Worm (Caenorhabditis elegans): ENCODE results near the gene nhr-96.

DNA sequence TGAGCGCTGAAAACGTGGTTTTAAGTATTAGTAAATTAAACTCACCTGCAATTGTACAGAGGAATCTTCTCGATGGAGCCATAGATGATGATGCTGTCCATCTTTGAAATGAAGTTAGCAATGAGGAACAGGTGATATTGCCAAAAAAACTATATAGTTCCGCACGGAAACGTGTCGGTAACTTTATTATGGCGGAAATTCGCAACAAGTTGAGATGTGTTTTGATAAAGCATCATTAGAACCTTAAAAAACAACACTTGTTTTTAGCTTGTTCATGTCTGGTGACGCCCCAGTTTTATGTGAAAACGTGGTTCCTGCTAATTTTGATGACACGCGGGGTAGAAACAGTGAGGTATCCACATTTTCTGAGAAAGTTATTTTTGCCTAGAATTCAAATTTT, 27.1 kb upstream of the nhr-96 start, which contains the start of gene srt-40:
- TF ChIP-seq nhr-12 (tag; optimal IDR thresholded peaks at IDR 0.05) (no peak), ces-1 (GFP tag; optimal IDR thresholded peaks at IDR 0.05) (no peak), elt-1 (tag; optimal IDR thresholded peaks at IDR 0.05; ENCODE audit: borderline replicate concordance, insufficient read depth) (no peak)
